Worm (Caenorhabditis elegans) whole organism, young adult: Measurements from ENCODE around the gene tdc-1.

Experiments
- F57A8.1 ChIP-seq: fragments of 200-800 bp; sonication (Bioruptor generic); optimal IDR thresholded peaks from 2 replicates; lab custom pipeline; 2018; ENCODE audit warnings: mild to moderate bottlenecking, missing genetic modification characterization, moderate library complexity, missing compliant biosample characterization
- K11D2.4 ChIP-seq: fragments of 200-800 bp; sonication (Bioruptor generic); IDR thresholded peaks from 2 replicates; pipeline ENCODE4 v1.3.6; 2022; ENCODE audit warnings: missing genetic modification reagents, missing genetic modification characterization, missing compliant biosample characterization
- attf-3 ChIP-seq: fragments of 200-800 bp; sonication (Bioruptor generic); conservative IDR thresholded peaks from 2 replicates; pipeline ENCODE4 v1.3.6; 2022; ENCODE audit warnings: missing genetic modification reagents, missing genetic modification characterization, missing compliant biosample characterization
- bed-2 ChIP-seq: fragments of 200-800 bp; sonication (Bioruptor generic); IDR thresholded peaks from 2 replicates; pipeline ENCODE4 v1.3.6; 2022; ENCODE audit warnings: missing genetic modification reagents, missing genetic modification characterization, missing compliant biosample characterization
- cebp-1 ChIP-seq, 2 experiments: fragments of 200-800 bp in 1 of 2; sonication (Bioruptor generic) in 1 of 2; sonication (generic microtip) in 1 of 2; IDR thresholded peaks in 1 of 2; optimal IDR thresholded peaks in 1 of 2; 2 replicates each; pipeline versions ENCODE4 v1.3.6 to Lab custom; 2017 to 2022; ENCODE audit warnings: missing compliant biosample characterization in 2 of 2, missing genetic modification characterization in 2 of 2, mild to moderate bottlenecking in 1 of 2, missing genetic modification reagents in 1 of 2, moderate library complexity in 1 of 2
- ceh-27 ChIP-seq: fragments of 200-800 bp; sonication (Bioruptor generic); optimal IDR thresholded peaks from 2 replicates; lab custom pipeline; 2018; ENCODE audit warnings: mild to moderate bottlenecking, missing genetic modification characterization, moderate library complexity, missing compliant biosample characterization
- ceh-40 ChIP-seq: fragments of 200-800 bp; sonication (Bioruptor generic); IDR thresholded peaks from 2 replicates; pipeline ENCODE4 v1.3.6; 2022; ENCODE audit warnings: missing genetic modification characterization, missing compliant biosample characterization
- ceh-58 ChIP-seq: fragments of 200-800 bp; sonication (Bioruptor generic); IDR thresholded peaks from 2 replicates; pipeline ENCODE4 v1.3.6; 2022; ENCODE audit warnings: missing genetic modification characterization, missing compliant biosample characterization
- chd-7 ChIP-seq: sonication (generic microtip); optimal IDR thresholded peaks from 2 replicates; lab custom pipeline; 2016; ENCODE audit warnings: mild to moderate bottlenecking, missing genetic modification characterization, moderate library complexity, missing compliant biosample characterization
- die-1 ChIP-seq: sonication (generic microtip); optimal IDR thresholded peaks from 2 replicates; lab custom pipeline; 2016; ENCODE audit warnings: missing genotype, mild to moderate bottlenecking, missing genetic modification characterization, missing compliant biosample characterization
- egl-18 ChIP-seq: fragments of 200-800 bp; sonication (Bioruptor generic); IDR thresholded peaks from 2 replicates; pipeline ENCODE4 v1.3.6; 2022; ENCODE audit warnings: missing genetic modification reagents, missing genetic modification characterization, missing compliant biosample characterization
- lir-1 ChIP-seq: fragments of 200-800 bp; sonication (Bioruptor generic); conservative IDR thresholded peaks from 2 replicates; pipeline ENCODE4 v1.3.6; 2022; ENCODE audit warnings: missing genetic modification reagents, missing genetic modification characterization, missing compliant biosample characterization
- nhr-179 ChIP-seq: sonication (generic microtip); optimal IDR thresholded peaks from 2 replicates; lab custom pipeline; 2016; ENCODE audit warnings: mild to moderate bottlenecking, missing genetic modification characterization, missing compliant biosample characterization
- pbrm-1 ChIP-seq: fragments of 200-800 bp; sonication (Bioruptor generic); IDR thresholded peaks from 2 replicates; pipeline ENCODE4 v1.3.6; 2022; ENCODE audit warnings: missing genetic modification reagents, missing genetic modification characterization, missing compliant biosample characterization
- repo-1 ChIP-seq: sonication (generic microtip); optimal IDR thresholded peaks from 2 replicates; lab custom pipeline; 2017; ENCODE audit warnings: mild to moderate bottlenecking, missing genetic modification characterization, missing compliant biosample characterization
- snpc-4 ChIP-seq, 5 experiments: fragments of 150-350 bp in 1 of 5; sonication (generic microtip) in 4 of 5; optimal IDR thresholded peaks; 2 replicates each; lab custom pipeline; 2014 to 2018; ENCODE audit warnings: missing genetic modification characterization in 5 of 5, missing biosample characterization in 3 of 5, antibody characterized with exemption in 2 of 5, mild to moderate bottlenecking in 2 of 5, missing compliant biosample characterization in 2 of 5, missing genotype in 2 of 5, moderate library complexity in 2 of 5, missing genetic modification reagents in 1 of 5
- unc-62 ChIP-seq: fragments of 150-350 bp; optimal IDR thresholded peaks from 2 replicates; lab custom pipeline; 2014; ENCODE audit warnings: missing biosample characterization, missing genetic modification reagents, missing genetic modification characterization
- xnd-1 ChIP-seq: sonication (generic microtip); optimal IDR thresholded peaks from 2 replicates; lab custom pipeline; 2016; ENCODE audit warnings: missing genotype, missing genetic modification reagents, missing genetic modification characterization, missing compliant biosample characterization
- ztf-25 ChIP-seq: fragments of 200-800 bp; sonication (Bioruptor generic); IDR thresholded peaks from 2 replicates; pipeline ENCODE4 v1.3.6; 2022; ENCODE audit warnings: missing genetic modification reagents, missing genetic modification characterization, missing compliant biosample characterization
- ztf-28 ChIP-seq: fragments of 200-800 bp; sonication (Bioruptor generic); IDR thresholded peaks from 2 replicates; pipeline ENCODE4 v1.3.6; 2022; ENCODE audit warnings: missing genetic modification reagents, missing genetic modification characterization, missing compliant biosample characterization
- ztf-3 ChIP-seq: fragments of 200-800 bp; sonication (Bioruptor generic); optimal IDR thresholded peaks from 2 replicates; lab custom pipeline; 2018; ENCODE audit warnings: mild to moderate bottlenecking, missing genetic modification characterization, missing compliant biosample characterization

Gene tdc-1

DNA sequence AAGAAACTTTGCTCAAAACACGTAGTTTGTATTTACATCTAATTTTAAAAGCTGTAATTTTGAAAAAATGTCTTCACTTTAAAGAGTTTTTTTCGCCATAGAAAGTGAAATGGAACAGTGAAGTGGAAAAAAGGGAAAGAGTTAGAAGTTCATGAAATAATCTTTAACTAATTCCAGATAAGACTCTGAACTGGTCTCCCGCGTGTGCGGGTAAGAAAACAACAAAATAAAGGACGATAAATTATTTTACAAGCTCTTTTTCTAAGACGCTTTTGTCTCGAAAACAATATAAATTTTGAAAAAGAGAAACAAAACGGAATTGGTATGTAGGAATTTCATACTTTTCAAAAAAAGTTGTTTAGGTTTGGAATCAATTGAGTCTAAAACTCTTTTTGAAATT, 46.3 kb downstream of the tdc-1 start:
- TF ChIP-seq K11D2.4 (GFP tag; lab: Robert Waterston, UW) = no peak
- no peak for TF ChIP-seq egl-18 (GFP tag; lab: Robert Waterston, UW)
- TF ChIP-seq ztf-28 (GFP tag; lab: Robert Waterston, UW) = no peak
- TF ChIP-seq F57A8.1 (GFP tag; lab: Kevin White, UChicago) = no peak
- no peak for TF ChIP-seq ceh-27 (GFP tag; lab: Kevin White, UChicago)
- TF ChIP-seq, all 124 proteins: peak for 0

DNA sequence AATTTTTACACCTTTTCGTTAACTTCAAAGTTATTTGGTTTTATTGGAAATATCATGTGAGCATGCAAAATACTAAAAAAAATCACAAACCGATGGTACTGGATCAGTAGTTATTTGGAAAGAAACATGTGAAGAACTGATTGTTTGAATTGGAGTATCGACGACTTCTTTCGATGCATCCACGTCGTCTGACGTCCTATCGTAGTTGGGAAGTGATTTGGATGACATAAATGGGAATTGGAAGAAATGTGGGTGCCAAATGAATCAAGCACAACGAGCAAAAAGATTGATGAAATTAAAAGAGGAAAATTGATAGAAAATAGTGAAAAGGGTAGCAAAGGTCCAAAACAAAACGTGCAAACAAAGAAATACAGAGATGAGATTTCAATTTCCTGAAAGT, 50.8 kb downstream of the tdc-1 start, which contains the start of gene shw-1:
shw-1 (minus strand) TSS at position 228 of the 400 bp plus-strand sequence.
- TF ChIP-seq lir-1 (GFP tag; lab: Robert Waterston, UW) (no peak), pbrm-1 (GFP tag; lab: Robert Waterston, UW) (no peak), xnd-1 (no peak), ztf-25 (GFP tag; lab: Robert Waterston, UW) (no peak), snpc-4 (GFP tag; optimal IDR thresholded peaks at IDR 0.05; lab: Kevin White, UChicago) (no peak), snpc-4 (tag; optimal IDR thresholded peaks at IDR 0.05; lab: Kevin White, UChicago) (no peak), ztf-3 (no peak), cebp-1 (GFP tag; IDR thresholded peaks at IDR 0.05; lab: Robert Waterston, UW) (no peak), cebp-1 (tag; optimal IDR thresholded peaks at IDR 0.05; lab: Kevin White, UChicago) (no peak), attf-3 (no peak), ceh-40 (GFP tag; lab: Robert Waterston, UW) (no peak), unc-62 (GFP tag; lab: Kevin White, UChicago) (no peak), bed-2 (GFP tag; lab: Robert Waterston, UW) (no peak), nhr-179 (no peak), ceh-58 (GFP tag; lab: Robert Waterston, UW) (no peak), repo-1 (tag; lab: Kevin White, UChicago) (no peak), chd-7 (tag; lab: Kevin White, UChicago) (no peak), die-1 (tag; lab: Kevin White, UChicago) (no peak)
